Worm (Caenorhabditis elegans): ENCODE measurements around the gene csp-1.
"Not testable (repeated sequence)": the region's sequence is repeated elsewhere in the genome, so short reads cannot be mapped to it uniquely, and the experiment has no call there.

- TF ChIP-seq egrh-3 (GFP tag; IDR thresholded peaks at IDR 0.05); F49E8.2 (tag; optimal IDR thresholded peaks at IDR 0.05; ENCODE audit: insufficient read depth); snpc-1.1 (tag; optimal IDR thresholded peaks at IDR 0.05; ENCODE audit: insufficient read depth): not testable (repeated sequence)
Observed at ce11 chrII:13622179-13622578, 21.2 kb downstream of the csp-1 start.

Data from whole organism, young adult.